Fruit fly (Drosophila melanogaster) whole organism, larva: ENCODE measurements around the gene Nab2.

Experiments
- noc ChIP-seq: fragments of 200-800 bp; sonication (Bioruptor generic); optimal IDR thresholded peaks from 3 replicates; lab custom pipeline; 2019; ENCODE audit warnings: missing biosample characterization, mild to moderate bottlenecking, missing genetic modification characterization, moderate library complexity

Nab2 gene

dm6 chr3R:24319083-24319381 is 813 bp upstream of the Nab2 start:
- TF ChIP-seq noc = no peak

- peak; percentile 30 for TF ChIP-seq noc
These were observed 15.2 kb downstream of the Nab2 start for dm6 chr3R:24303060-24303459.

- TF ChIP-seq noc = no peak
These were observed 16.7 kb downstream of the Nab2 start for dm6 chr3R:24301520-24301919.

dm6 chr3R:24299148-24299547 is 19.1 kb downstream of the Nab2 start:
- no peak for TF ChIP-seq noc

dm6 chr3R:24298534-24298936 is 19.7 kb downstream of the Nab2 start:
- no peak for TF ChIP-seq noc

- no peak for TF ChIP-seq noc
These were observed 20.6 kb downstream of the Nab2 start for dm6 chr3R:24297444-24298146.

dm6 chr3R:24296913-24297312 is 21.3 kb downstream of the Nab2 start:
- TF ChIP-seq noc = no peak

dm6 chr3R:24295556-24296465 is 22.4 kb downstream of the Nab2 start:
- TF ChIP-seq noc = peak; percentile 84

dm6 chr3R:24294784-24295555 is 23.2 kb downstream of the Nab2 start, which contains the start of gene crb:
crb (plus strand) TSS chr3R:24295078.
- TF ChIP-seq noc = no peak

- no peak for TF ChIP-seq noc
These were observed 23.9 kb downstream of the Nab2 start, which contains the start of gene CG5715 for dm6 chr3R:24294299-24294698. CG5715 (minus strand) TSS chr3R:24294399.

- no peak for TF ChIP-seq noc
These were observed 25.0 kb downstream of the Nab2 start for dm6 chr3R:24293171-24293570.

dm6 chr3R:24289768-24290349 is 28.4 kb downstream of the Nab2 start, which contains the start of the genes CG34290 and Uck:
CG34290 (minus strand) TSS chr3R:24289818.
Uck (plus strand) TSS chr3R:24290172.
- peak; percentile 50 for TF ChIP-seq noc

dm6 chr3R:24287157-24287556 is 31.1 kb downstream of the Nab2 start:
- TF ChIP-seq noc = no peak

- no peak for TF ChIP-seq noc
These were observed 32.8 kb downstream of the Nab2 start for dm6 chr3R:24285423-24285822.

dm6 chr3R:24284164-24284563 is 34.1 kb downstream of the Nab2 start:
- TF ChIP-seq noc = no peak

dm6 chr3R:24283582-24284085 is 34.6 kb downstream of the Nab2 start, which contains the start of gene CG6356:
CG6356 (plus strand) TSS chr3R:24283955.
- TF ChIP-seq noc = no peak
